Fruit fly (Drosophila melanogaster) whole organism, embryonic: ENCODE data around the gene Atf3.

ENCODE experiments used
- CG10209 ChIP-seq: fragments of 200-800 bp; sonication (Bioruptor generic); optimal IDR thresholded peaks from 3 replicates; lab custom pipeline; 2017; ENCODE audit warnings: missing biosample characterization, mild to moderate bottlenecking, missing genetic modification characterization, missing genetic modification reagents
- CG10462 ChIP-seq: fragments of 200-800 bp; sonication (Bioruptor generic); optimal IDR thresholded peaks from 2 replicates; lab custom pipeline; 2016; ENCODE audit warnings: missing biosample characterization, missing genetic modification characterization
- CG11723 ChIP-seq: fragments of 200-800 bp; sonication (Bioruptor generic); optimal IDR thresholded peaks from 2 replicates; lab custom pipeline; 2017; ENCODE audit warnings: missing biosample characterization, mild to moderate bottlenecking, missing genetic modification characterization
- CG15073 ChIP-seq: fragments of 200-800 bp; sonication (Bioruptor generic); optimal IDR thresholded peaks from 2 replicates; lab custom pipeline; 2016; ENCODE audit warnings: missing biosample characterization, missing genetic modification characterization
- CG16779 ChIP-seq: fragments of 200-800 bp; sonication (Bioruptor generic); IDR thresholded peaks from 2 replicates; pipeline ENCODE4 v1.3.6; 2022; ENCODE audit warnings: missing biosample characterization, missing genetic modification characterization
- CG17568 ChIP-seq: fragments of 200-800 bp; sonication (Bioruptor generic); optimal IDR thresholded peaks from 2 replicates; lab custom pipeline; 2018; ENCODE audit warnings: missing biosample characterization, mild to moderate bottlenecking, missing genetic modification characterization, moderate library complexity
- CG18011 ChIP-seq: fragments of 200-800 bp; sonication (Bioruptor generic); optimal IDR thresholded peaks from 2 replicates; lab custom pipeline; 2017; ENCODE audit warnings: missing biosample characterization, missing genetic modification characterization, mild to moderate bottlenecking, moderate library complexity, missing genotype
- CG18262 ChIP-seq: fragments of 200-800 bp; optimal IDR thresholded peaks from 3 replicates; lab custom pipeline; 2019; ENCODE audit warnings: missing biosample characterization, mild to moderate bottlenecking, missing genetic modification characterization, moderate library complexity
- CG1832 ChIP-seq: fragments of 200-800 bp; sonication (Bioruptor generic); optimal IDR thresholded peaks from 2 replicates; lab custom pipeline; 2017; ENCODE audit warnings: missing biosample characterization, mild to moderate bottlenecking, missing genetic modification characterization, inconsistent platforms
- CG3726 ChIP-seq: fragments of 200-800 bp; sonication (Bioruptor generic); IDR thresholded peaks from 3 replicates; pipeline ENCODE4, ENCODE4 v1.3.6; 2022; ENCODE audit warnings: missing biosample characterization, missing genetic modification characterization
- CG3838 ChIP-seq: fragments of 200-800 bp; sonication (Bioruptor generic); optimal IDR thresholded peaks from 3 replicates; lab custom pipeline; 2016; ENCODE audit warnings: missing biosample characterization, missing genetic modification characterization
- CG4360 ChIP-seq: fragments of 200-800 bp; sonication (Bioruptor generic); IDR thresholded peaks from 2 replicates; pipeline ENCODE4 v1.3.6; 2022; ENCODE audit warnings: missing biosample characterization, missing genetic modification characterization
- CG4617 ChIP-seq: fragments of 200-800 bp; sonication (Bioruptor generic); optimal IDR thresholded peaks from 3 replicates; lab custom pipeline; 2016; ENCODE audit warnings: missing biosample characterization, missing genetic modification characterization, borderline replicate concordance
- CG7745 ChIP-seq: fragments of 200-800 bp; sonication (Bioruptor generic); optimal IDR thresholded peaks from 2 replicates; lab custom pipeline; 2018; ENCODE audit warnings: missing biosample characterization, mild to moderate bottlenecking, missing genetic modification characterization, moderate library complexity
- CG7928 ChIP-seq: fragments of 200-800 bp; sonication (Bioruptor generic); optimal IDR thresholded peaks from 2 replicates; lab custom pipeline; 2017; ENCODE audit warnings: missing biosample characterization, mild to moderate bottlenecking, missing genetic modification characterization
- CG8089 ChIP-seq: fragments of 200-800 bp; sonication (Bioruptor generic); optimal IDR thresholded peaks from 3 replicates; lab custom pipeline; 2016; ENCODE audit warnings: missing biosample characterization, missing genetic modification characterization
- CG9797 ChIP-seq: fragments of 200-800 bp; sonication (Bioruptor generic); optimal IDR thresholded peaks from 3 replicates; lab custom pipeline; 2018; ENCODE audit warnings: missing biosample characterization, mild to moderate bottlenecking, missing genetic modification characterization
- D19B ChIP-seq: fragments of 200-800 bp; sonication (Bioruptor generic); optimal IDR thresholded peaks from 2 replicates; lab custom pipeline; 2017; ENCODE audit warnings: missing biosample characterization, mild to moderate bottlenecking, missing genetic modification characterization
- Deaf1 ChIP-seq: fragments of 200-800 bp; optimal IDR thresholded peaks from 3 replicates; lab custom pipeline; 2019; ENCODE audit warnings: missing biosample characterization, mild to moderate bottlenecking, missing genetic modification characterization, moderate library complexity
- Gug ChIP-seq: fragments of 200-800 bp; sonication (Bioruptor generic); IDR thresholded peaks from 4 replicates; pipeline ENCODE4 v1.3.6; 2022; ENCODE audit warnings: missing biosample characterization, missing genetic modification characterization
- HLH3B ChIP-seq: fragments of 200-800 bp; sonication (Bioruptor generic); IDR thresholded peaks from 2 replicates; pipeline ENCODE4 v1.3.6; 2022; ENCODE audit warnings: missing biosample characterization, missing genetic modification characterization
- Hr3 ChIP-seq: fragments of 200-800 bp; sonication (Bioruptor generic); optimal IDR thresholded peaks from 3 replicates; lab custom pipeline; 2016; ENCODE audit warnings: missing biosample characterization, missing genetic modification characterization
- MBD-R2 ChIP-seq: fragments of 200-800 bp; sonication (Bioruptor generic); IDR thresholded peaks from 2 replicates; pipeline ENCODE4 v1.3.6; 2022; ENCODE audit warnings: missing biosample characterization, missing genetic modification characterization
- Med ChIP-seq: fragments of 200-800 bp; sonication (Bioruptor generic); peaks from one replicate; lab custom pipeline; 2016; ENCODE audit warnings: missing biosample characterization, missing genetic modification characterization, mild to moderate bottlenecking, inconsistent platforms, moderate library complexity
- Taf1 ChIP-seq: fragments of 200-800 bp; sonication (Bioruptor generic); IDR thresholded peaks from 2 replicates; pipeline ENCODE4 v1.3.6; 2022; ENCODE audit warnings: missing biosample characterization, missing genetic modification characterization
- Trl ChIP-seq, 3 experiments: fragments of >200 bp in 2 of 3; fragments of 200-800 bp in 1 of 3; sonication (Bioruptor generic) in 1 of 3; optimal IDR thresholded peaks; 2 replicates in 1 of 3; 3 replicates in 2 of 3; lab custom pipeline; 2016 to 2017; ENCODE audit warnings: missing biosample characterization in 1 of 3, missing genetic modification characterization in 1 of 3
- btn ChIP-seq: fragments of 200-800 bp; sonication (Bioruptor generic); optimal IDR thresholded peaks from 2 replicates; lab custom pipeline; 2016; ENCODE audit warnings: missing biosample characterization, missing genetic modification characterization
- cg ChIP-seq: fragments of 200-800 bp; sonication (Bioruptor generic); optimal IDR thresholded peaks from 3 replicates; lab custom pipeline; 2019; ENCODE audit warnings: missing biosample characterization, mild to moderate bottlenecking, missing genetic modification characterization, moderate library complexity
- crc ChIP-seq: fragments of 200-800 bp; sonication (Bioruptor generic); optimal IDR thresholded peaks from 2 replicates; lab custom pipeline; 2016; ENCODE audit warnings: missing biosample characterization, missing genetic modification characterization
- ewg ChIP-seq: fragments of 200-800 bp; sonication (Bioruptor generic); optimal IDR thresholded peaks from 3 replicates; lab custom pipeline; 2017; ENCODE audit warnings: mild to moderate bottlenecking, missing biosample characterization, missing genetic modification reagents, missing genetic modification characterization
- gem ChIP-seq: fragments of 200-800 bp; sonication (Bioruptor generic); optimal IDR thresholded peaks from 2 replicates; lab custom pipeline; 2019; ENCODE audit warnings: missing biosample characterization, mild to moderate bottlenecking, missing genetic modification characterization, moderate library complexity
- gro ChIP-seq: fragments of 200-800 bp; sonication (Bioruptor generic); optimal IDR thresholded peaks from 2 replicates; lab custom pipeline; 2016; ENCODE audit warnings: missing biosample characterization, missing genetic modification characterization
- onecut ChIP-seq: fragments of 200-800 bp; sonication (Bioruptor generic); IDR thresholded peaks from 2 replicates; pipeline ENCODE4 v1.3.6; 2022; ENCODE audit warnings: missing biosample characterization, missing genetic modification characterization
- ro ChIP-seq: fragments of 200-800 bp; sonication (Bioruptor generic); IDR thresholded peaks from 2 replicates; pipeline ENCODE4 v1.3.6; 2022; ENCODE audit warnings: missing biosample characterization, missing genetic modification characterization
- row ChIP-seq: fragments of 200-800 bp; sonication (Bioruptor generic); IDR thresholded peaks from 3 replicates; pipeline ENCODE4 v1.3.6; 2022; ENCODE audit warnings: missing biosample characterization, missing genetic modification characterization
- seq ChIP-seq: fragments of 200-800 bp; sonication (Bioruptor generic); IDR thresholded peaks from 2 replicates; pipeline ENCODE4 v1.3.6; 2022; ENCODE audit warnings: missing biosample characterization, missing genetic modification characterization
- so ChIP-seq: fragments of 200-800 bp; sonication (Bioruptor generic); IDR thresholded peaks from 3 replicates; pipeline ENCODE4 v1.3.6; 2022; ENCODE audit warnings: missing biosample characterization, missing genetic modification characterization

Gene Atf3

dm6 chrX:1322214-1322613 lies 47.1 kb upstream of the Atf3 start, which contains the start of gene DAAM (continued):
- 0 out of 2 replicates have a peak, but pooled peaks have one; percentile 27 for TF ChIP-seq HLH3B
- no peak for TF ChIP-seq CG3838 (GFP tag; lab: Kevin White, UChicago)
- no peak for TF ChIP-seq gro
- TF ChIP-seq CG7745 (tag; lab: Kevin White, UChicago), result no peak
- TF ChIP-seq D19B (GFP tag; lab: Kevin White, UChicago), result no peak
- no peak for TF ChIP-seq Hr3 (GFP tag; lab: Kevin White, UChicago)
- TF ChIP-seq Deaf1 (tag; lab: Kevin White, UChicago), result peak; percentile 43
- no peak for TF ChIP-seq Taf1
- TF ChIP-seq gem (tag; lab: Kevin White, UChicago), result no peak
- no peak for TF ChIP-seq ro (GFP tag; lab: Robert Waterston, UW)
- TF ChIP-seq CG7928 (GFP tag; lab: Kevin White, UChicago), result peak; percentile 37
- TF ChIP-seq CG10209 (GFP tag; lab: Kevin White, UChicago), result peak; percentile 20
- TF ChIP-seq CG17568 (GFP tag; lab: Kevin White, UChicago), result no peak
- no peak for TF ChIP-seq CG18262
- TF ChIP-seq btn (GFP tag; lab: Kevin White, UChicago), result no peak
- peak; percentile 22; the same call in 1 of the 3 replicates for TF ChIP-seq row (GFP tag; lab: Robert Waterston, UW)
- no peak for TF ChIP-seq CG18011 (GFP tag; lab: Kevin White, UChicago)
- no peak for TF ChIP-seq CG3726 (GFP tag; lab: Robert Waterston, UW)
- TF ChIP-seq CG9797, result peak; percentile 49
- TF ChIP-seq CG11723 (GFP tag; lab: Kevin White, UChicago), result peak; percentile 3
- no peak for TF ChIP-seq seq (GFP tag; lab: Robert Waterston, UW)
- TF ChIP-seq CG10462 (GFP tag; lab: Kevin White, UChicago), result no peak
- TF ChIP-seq, all 482 proteins: peak for 182

- TF ChIP-seq onecut (GFP tag; lab: Robert Waterston, UW) (peak; percentile 98), Trl (optimal IDR thresholded peaks at IDR 0.05; lab: Kevin White, UChicago) (peak; percentile 22 to 45), Trl (GFP tag; optimal IDR thresholded peaks at IDR 0.05; lab: Kevin White, UChicago) (no peak), CG15073 (GFP tag; lab: Kevin White, UChicago) (no peak), CG1832 (GFP tag; lab: Kevin White, UChicago) (peak; percentile 27), MBD-R2 (GFP tag; lab: Robert Waterston, UW) (0 out of 2 replicates have a peak, but pooled peaks have one; percentile 19), cg (GFP tag; lab: Kevin White, UChicago) (peak; percentile 43), CG4360 (GFP tag; lab: Robert Waterston, UW) (peak; percentile 69), CG8089 (GFP tag; lab: Kevin White, UChicago) (no peak)
- TF ChIP-seq, all 482 proteins: peak for 6
These were observed 46.6 kb upstream of the Atf3 start for dm6 chrX:1321664-1322063.

dm6 chrX:1321043-1321442 lies 46.0 kb upstream of the Atf3 start:
- TF ChIP-seq Med (GFP tag; lab: Kevin White, UChicago) (peak; percentile 43), Gug (no peak), CG3838 (GFP tag; lab: Kevin White, UChicago) (no peak)

- TF ChIP-seq ewg (GFP tag; lab: Kevin White, UChicago) (no peak), crc (GFP tag; lab: Kevin White, UChicago) (no peak), CG4617 (GFP tag; lab: Kevin White, UChicago) (no peak), so (GFP tag; lab: Robert Waterston, UW) (no peak), CG16779 (GFP tag; lab: Robert Waterston, UW) (no peak)
These were observed 45.3 kb upstream of the Atf3 start for dm6 chrX:1320144-1320981.
